Fruit fly (Drosophila melanogaster): ENCODE data around the gene aly.

The aly gene

DNA sequence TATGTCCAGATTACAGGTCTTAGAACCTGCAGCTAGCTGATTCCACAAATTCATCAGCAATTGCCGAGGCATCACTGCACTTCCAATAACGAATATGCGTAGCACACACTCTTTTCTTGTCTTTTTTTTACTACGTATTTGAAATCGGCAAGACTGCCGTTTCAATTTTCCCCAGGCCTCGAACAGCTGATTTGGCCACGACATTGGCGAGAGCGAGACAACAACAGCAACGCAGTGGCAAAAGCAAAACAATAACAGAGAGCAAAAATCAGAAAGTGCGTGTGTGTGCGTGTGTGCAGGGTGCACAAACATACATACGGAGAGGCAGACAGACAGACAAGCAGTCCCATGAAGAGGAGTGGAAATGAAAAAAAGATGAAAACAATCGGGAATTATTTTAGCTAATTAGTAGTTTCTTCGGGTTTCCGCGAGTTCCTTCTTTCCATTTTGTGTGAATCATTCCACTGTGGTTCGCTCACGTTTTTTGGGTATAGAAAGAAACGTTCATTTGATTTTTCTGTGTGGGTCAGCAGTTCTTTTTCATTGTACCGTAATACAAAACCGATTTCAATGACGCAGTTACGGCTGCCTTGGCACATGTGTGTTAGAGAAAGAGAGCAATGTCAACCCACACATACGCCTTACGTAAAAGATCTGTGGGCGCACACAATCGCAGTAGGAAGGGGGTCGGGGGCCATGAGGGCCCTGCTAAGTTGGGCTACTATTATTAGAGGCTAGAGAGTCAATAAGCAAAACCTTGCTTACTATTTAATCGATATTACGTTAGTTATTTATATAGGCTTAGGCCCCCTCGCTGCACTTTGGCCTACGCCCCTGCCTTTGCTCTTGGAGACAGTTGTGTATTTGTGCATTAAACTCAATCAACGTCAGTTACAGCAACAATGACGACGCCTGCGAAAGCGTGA, 34.0 kb upstream of the aly start (continued):
- TF ChIP-seq dati (GFP tag; IDR thresholded peaks at IDR 0.05) (peak; percentile 97), CG8765 (GFP tag; IDR thresholded peaks at IDR 0.05) (peak; percentile 99), CG17612 (GFP tag; IDR thresholded peaks at IDR 0.05) (peak; percentile 98), Eip74EF (GFP tag; optimal IDR thresholded peaks at IDR 0.05) (peak in 1 of 2 experiments; percentile 94), CG4404 (GFP tag; IDR thresholded peaks at IDR 0.05) (peak; percentile 99), CG10431 (GFP tag; optimal IDR thresholded peaks at IDR 0.05) (peak; percentile 82), Gug (GFP tag; IDR thresholded peaks at IDR 0.05) (peak; percentile 100), CG11504 (tag; optimal IDR thresholded peaks at IDR 0.05) (peak; percentile 97), odd (GFP tag; optimal IDR thresholded peaks at IDR 0.05) (peak; percentile 94), dmrt11E (tag; optimal IDR thresholded peaks at IDR 0.05) (peak; percentile 92), sima (GFP tag; optimal IDR thresholded peaks at IDR 0.05) (peak; percentile 93), twi (tag; optimal IDR thresholded peaks at IDR 0.05) (peak; percentile 91), Nf-YA (GFP tag; IDR thresholded peaks at IDR 0.05) (peak; percentile 99), CG12219 (GFP tag; optimal IDR thresholded peaks at IDR 0.05) (peak; percentile 98), Blimp-1 (GFP tag; optimal IDR thresholded peaks at IDR 0.05) (peak; percentile 95), CG7987 (GFP tag; optimal IDR thresholded peaks at IDR 0.05) (peak; percentile 97), CG13624 (GFP tag; optimal IDR thresholded peaks at IDR 0.05) (peak; percentile 99), ro (GFP tag; IDR thresholded peaks at IDR 0.05) (peak; percentile 97), CG14860 (GFP tag; IDR thresholded peaks at IDR 0.05; ENCODE audit: partially characterized antibody) (no peak), CG18764 (GFP tag; optimal IDR thresholded peaks at IDR 0.05) (peak; percentile 96), inv (GFP tag; IDR thresholded peaks at IDR 0.05; ENCODE audit: partially characterized antibody) (no peak), CG13775 (GFP tag; optimal IDR thresholded peaks at IDR 0.05) (peak; percentile 98), CG7963 (GFP tag; IDR thresholded peaks at IDR 0.05; ENCODE audit: partially characterized antibody) (no peak), Hr51 (GFP tag; optimal IDR thresholded peaks at IDR 0.05) (peak; percentile 98), Mes4 (GFP tag; optimal IDR thresholded peaks at IDR 0.05) (peak; percentile 98), CG18262 (tag; optimal IDR thresholded peaks at IDR 0.05) (peak; percentile 97), nerfin-1 (tag; optimal IDR thresholded peaks at IDR 0.05) (peak; percentile 94), tx (GFP tag; optimal IDR thresholded peaks at IDR 0.05) (peak; percentile 98), Gsc (GFP tag; IDR thresholded peaks at IDR 0.05) (peak; percentile 97), al (GFP tag; IDR thresholded peaks at IDR 0.05) (peak; percentile 99), mirr (GFP tag; optimal IDR thresholded peaks at IDR 0.05) (peak; percentile 94), cato (GFP tag; optimal IDR thresholded peaks at IDR 0.05; ENCODE audit: borderline replicate concordance) (peak; percentile 97), CG18011 (GFP tag; optimal IDR thresholded peaks at IDR 0.05) (peak; percentile 91), CG9876 (GFP tag; optimal IDR thresholded peaks at IDR 0.05) (peak; percentile 97), Abd-B (GFP tag; optimal IDR thresholded peaks at IDR 0.05) (peak; percentile 97), ftz-f1 (GFP tag; optimal IDR thresholded peaks at IDR 0.05) (peak; percentile 96), Six4 (GFP tag; optimal IDR thresholded peaks at IDR 0.05) (peak; percentile 96), pb (GFP tag; optimal IDR thresholded peaks at IDR 0.05) (peak; percentile 98), Stat92E (GFP tag; optimal IDR thresholded peaks at IDR 0.05) (no peak), pan (optimal IDR thresholded peaks at IDR 0.05) (no peak), pan (GFP tag; optimal IDR thresholded peaks at IDR 0.05 in 1 of 2, IDR thresholded peaks at IDR 0.05 in 1 of 2) (peak in 1 of 2 experiments; percentile 100), hb (GFP tag; IDR thresholded peaks at IDR 0.05; ENCODE audit: partially characterized antibody) (no peak), Pdp1 (GFP tag; optimal IDR thresholded peaks at IDR 0.05) (peak; percentile 99), CG13296 (GFP tag; optimal IDR thresholded peaks at IDR 0.05) (peak; percentile 97), CG30431 (GFP tag; optimal IDR thresholded peaks at IDR 0.05) (peak; percentile 98), nerfin-2 (GFP tag; IDR thresholded peaks at IDR 0.05; ENCODE audit: partially characterized antibody) (no peak), zen (tag; optimal IDR thresholded peaks at IDR 0.05) (peak; percentile 94)

Data from whole organism, embryonic.